Worm (Caenorhabditis elegans): ENCODE measurements around the gene T17A3.12.
"Not testable (repeated sequence)": the region's sequence is repeated elsewhere in the genome, so short reads cannot be mapped to it uniquely, and the experiment has no call there.

The T17A3.12 gene

ce11 chrIII:117210-117609 is 27.8 kb downstream of the T17A3.12 start, which contains the start of gene C29F9.5:
Gene C29F9.5, plus strand, starts transcription at chrIII:117510.
- TF ChIP-seq snpc-4 (tag; optimal IDR thresholded peaks at IDR 0.05) (no peak), lin-39 (tag; optimal IDR thresholded peaks at IDR 0.05) (no peak), ceh-82 (tag; optimal IDR thresholded peaks at IDR 0.05) (no peak)

ce11 chrIII:114603-115002 is 30.4 kb downstream of the T17A3.12 start, which contains the start of gene C29F9.6:
Gene C29F9.6, plus strand, starts transcription at chrIII:114903.
- TF ChIP-seq gmeb-1 (tag; optimal IDR thresholded peaks at IDR 0.05) (no peak), ZK546.5 (tag; optimal IDR thresholded peaks at IDR 0.05) (no peak), mdl-1 (tag; optimal IDR thresholded peaks at IDR 0.05) (no peak), lin-11 (tag; optimal IDR thresholded peaks at IDR 0.05) (no peak), nhr-11 (tag; optimal IDR thresholded peaks at IDR 0.05) (no peak), dmd-4 (tag; optimal IDR thresholded peaks at IDR 0.05) (no peak), F13H6.1 (tag; optimal IDR thresholded peaks at IDR 0.05) (no peak), nhr-23 (tag; optimal IDR thresholded peaks at IDR 0.05) (no peak), nhr-21 (tag; optimal IDR thresholded peaks at IDR 0.05) (no peak), nhr-25 (tag; optimal IDR thresholded peaks at IDR 0.05) (no peak), ceh-16 (tag; optimal IDR thresholded peaks at IDR 0.05) (no peak), nhr-10 (tag; optimal IDR thresholded peaks at IDR 0.05) (no peak), ztf-4 (tag; optimal IDR thresholded peaks at IDR 0.05) (no peak), nhr-129 (tag; optimal IDR thresholded peaks at IDR 0.05) (no peak), unc-62 (GFP tag; optimal IDR thresholded peaks at IDR 0.05) (no peak), nhr-77 (tag; optimal IDR thresholded peaks at IDR 0.05) (no peak), lin-13 (GFP tag; optimal IDR thresholded peaks at IDR 0.05) (no peak)

ce11 chrIII:98822-99221 is 46.2 kb downstream of the T17A3.12 start, which contains the start of gene C29F9.9:
Gene C29F9.9, minus strand, starts transcription at chrIII:98922.
- not testable (repeated sequence) for TF ChIP-seq sma-3 (GFP tag; optimal IDR thresholded peaks at IDR 0.05); ZK546.5 (tag; optimal IDR thresholded peaks at IDR 0.05); fos-1 (tag; optimal IDR thresholded peaks at IDR 0.05)

ce11 chrIII:97018-97417 is 48.0 kb downstream of the T17A3.12 start, which contains the start of gene C29F9.8:
Gene C29F9.8, minus strand, starts transcription at chrIII:97118.
- not testable (repeated sequence) for TF ChIP-seq sem-4, lsy-2, ceh-82 (tag; optimal IDR thresholded peaks at IDR 0.05)

ce11 chrIII:96196-96595 is 48.8 kb downstream of the T17A3.12 start:
- TF ChIP-seq C34F6.9 (tag; optimal IDR thresholded peaks at IDR 0.05) (peak; percentile 20), zag-1 (tag; optimal IDR thresholded peaks at IDR 0.05) (no peak), dmd-4 (tag; optimal IDR thresholded peaks at IDR 0.05) (no peak), sma-9 (GFP tag; optimal IDR thresholded peaks at IDR 0.05) (peak; percentile 35), sma-9 (tag; optimal IDR thresholded peaks at IDR 0.05) (no peak), nhr-129 (tag; optimal IDR thresholded peaks at IDR 0.05) (peak; percentile 50), mab-5 (tag; optimal IDR thresholded peaks at IDR 0.05) (peak; percentile 16), F13H6.1 (tag; optimal IDR thresholded peaks at IDR 0.05) (peak; percentile 63), lsy-2 (tag; optimal IDR thresholded peaks at IDR 0.05) (peak; percentile 20 to 54), unc-55 (GFP tag; optimal IDR thresholded peaks at IDR 0.05) (peak; percentile 24), lin-11 (tag; optimal IDR thresholded peaks at IDR 0.05) (no peak), crh-2 (tag; optimal IDR thresholded peaks at IDR 0.05) (peak; percentile 36), lin-13 (GFP tag; optimal IDR thresholded peaks at IDR 0.05) (peak; percentile 16), Y55F3AM.14 (GFP tag; optimal IDR thresholded peaks at IDR 0.05) (no peak)
